Worm (Caenorhabditis elegans) whole organism, L2 larva: ENCODE measurements around the gene K06B4.4.

Source experiments
- C34F6.9 ChIP-seq: fragments of 150-350 bp; optimal IDR thresholded peaks from 2 replicates; lab custom pipeline; 2014; ENCODE audit warnings: missing biosample characterization, missing genetic modification characterization
- F13H6.1 ChIP-seq: sonication (generic microtip); optimal IDR thresholded peaks from 2 replicates; lab custom pipeline; 2016; ENCODE audit warnings: missing genetic modification characterization, missing compliant biosample characterization
- R02D3.7 ChIP-seq: fragments of 150-350 bp; optimal IDR thresholded peaks from 2 replicates; lab custom pipeline; 2014; ENCODE audit warnings: missing biosample characterization, missing genetic modification characterization
- Y55F3AM.14 ChIP-seq: fragments of 200-800 bp; sonication (Bioruptor generic); optimal IDR thresholded peaks from 2 replicates; lab custom pipeline; 2018; ENCODE audit warnings: mild to moderate bottlenecking, missing genetic modification characterization, missing compliant biosample characterization
- ZK546.5 ChIP-seq: sonication (generic microtip); optimal IDR thresholded peaks from 2 replicates; lab custom pipeline; 2017; ENCODE audit warnings: missing biosample characterization, missing genetic modification characterization
- alr-1 ChIP-seq: fragments of 150-350 bp; optimal IDR thresholded peaks from 2 replicates; lab custom pipeline; 2014; ENCODE audit warnings: missing biosample characterization, missing genetic modification characterization
- aly-2 ChIP-seq: fragments of 150-350 bp; optimal IDR thresholded peaks from 2 replicates; lab custom pipeline; 2014; ENCODE audit warnings: missing biosample characterization, missing genetic modification characterization
- ama-1 ChIP-seq: fragments of 150-350 bp; optimal IDR thresholded peaks from 2 replicates; lab custom pipeline; 2018; ENCODE audit warnings: inconsistent platforms
- blmp-1 ChIP-seq: sonication (generic microtip); optimal IDR thresholded peaks from 2 replicates; lab custom pipeline; 2017; ENCODE audit warnings: missing genetic modification characterization, mild to moderate bottlenecking, missing compliant biosample characterization, antibody characterized with exemption, moderate library complexity; ENCODE audit not compliant: insufficient read depth
- ceh-16 ChIP-seq: fragments of 150-350 bp; optimal IDR thresholded peaks from 2 replicates; lab custom pipeline; 2014; ENCODE audit warnings: missing biosample characterization, missing genetic modification characterization
- ceh-82 ChIP-seq: fragments of 150-350 bp; optimal IDR thresholded peaks from 2 replicates; lab custom pipeline; 2014; ENCODE audit warnings: missing biosample characterization, missing genetic modification characterization
- crh-2 ChIP-seq: sonication (generic microtip); optimal IDR thresholded peaks from 2 replicates; lab custom pipeline; 2017; ENCODE audit warnings: missing biosample characterization, missing genetic modification characterization
- dmd-4 ChIP-seq: sonication (generic microtip); optimal IDR thresholded peaks from 2 replicates; lab custom pipeline; 2017; ENCODE audit warnings: missing biosample characterization, missing genetic modification characterization
- egl-27 ChIP-seq: sonication (generic microtip); optimal IDR thresholded peaks from 3 replicates; lab custom pipeline; 2017; ENCODE audit warnings: missing biosample characterization, missing genetic modification reagents, missing genetic modification characterization
- elt-3 ChIP-seq: sonication (generic microtip); optimal IDR thresholded peaks from 2 replicates; lab custom pipeline; 2017; ENCODE audit warnings: missing biosample characterization, missing genetic modification characterization
- fos-1 ChIP-seq: fragments of 150-350 bp; optimal IDR thresholded peaks from 2 replicates; lab custom pipeline; 2014; ENCODE audit warnings: missing biosample characterization, missing genetic modification characterization
- lin-11 ChIP-seq: fragments of 150-350 bp; sonication (generic microtip); optimal IDR thresholded peaks from 2 replicates; lab custom pipeline; 2014; ENCODE audit warnings: missing biosample characterization, missing genetic modification characterization, inconsistent platforms, mixed read lengths
- lsy-2 ChIP-seq, 2 experiments: fragments of 150-350 bp in 1 of 2; sonication (generic microtip) in 1 of 2; optimal IDR thresholded peaks; 2 replicates each; lab custom pipeline; 2014 to 2017; ENCODE audit warnings: missing biosample characterization in 2 of 2, missing genetic modification characterization in 2 of 2
- mab-5 ChIP-seq: fragments of 150-350 bp; optimal IDR thresholded peaks from 2 replicates; lab custom pipeline; 2014; ENCODE audit warnings: missing biosample characterization, missing genetic modification characterization
- mbf-1 ChIP-seq: sonication (generic microtip); optimal IDR thresholded peaks from 2 replicates; lab custom pipeline; 2017; ENCODE audit warnings: missing biosample characterization, missing genetic modification characterization
- nhr-10 ChIP-seq: sonication (generic microtip); optimal IDR thresholded peaks from 2 replicates; lab custom pipeline; 2017; ENCODE audit warnings: missing biosample characterization, missing genetic modification characterization
- nhr-11 ChIP-seq: fragments of 150-350 bp; optimal IDR thresholded peaks from 2 replicates; lab custom pipeline; 2014; ENCODE audit warnings: missing biosample characterization, missing genetic modification characterization
- nhr-12 ChIP-seq: fragments of 150-350 bp; optimal IDR thresholded peaks from 2 replicates; lab custom pipeline; 2014; ENCODE audit warnings: missing biosample characterization, missing genetic modification characterization
- nhr-129 ChIP-seq: fragments of 150-350 bp; optimal IDR thresholded peaks from 2 replicates; lab custom pipeline; 2014; ENCODE audit warnings: missing biosample characterization, missing genetic modification characterization
- nhr-23 ChIP-seq: fragments of 150-350 bp; optimal IDR thresholded peaks from 2 replicates; lab custom pipeline; 2014; ENCODE audit warnings: missing biosample characterization, missing genetic modification reagents, missing genetic modification characterization
- nhr-25 ChIP-seq: fragments of 150-350 bp; sonication (generic microtip); optimal IDR thresholded peaks from 3 replicates; lab custom pipeline; 2014; ENCODE audit warnings: missing biosample characterization, missing genetic modification characterization
- nhr-6 ChIP-seq: fragments of 150-350 bp; optimal IDR thresholded peaks from 2 replicates; lab custom pipeline; 2014; ENCODE audit warnings: missing biosample characterization, missing genetic modification characterization
- nhr-77 ChIP-seq: fragments of 150-350 bp; optimal IDR thresholded peaks from 2 replicates; lab custom pipeline; 2014; ENCODE audit warnings: missing biosample characterization, missing genetic modification characterization
- peb-1 ChIP-seq: fragments of 150-350 bp; optimal IDR thresholded peaks from 2 replicates; lab custom pipeline; 2014; ENCODE audit warnings: missing biosample characterization, missing genetic modification characterization
- sem-4 ChIP-seq: fragments of 150-350 bp; optimal IDR thresholded peaks from 2 replicates; lab custom pipeline; 2014; ENCODE audit warnings: missing biosample characterization, missing genetic modification reagents, missing genetic modification characterization
- skn-1 ChIP-seq: sonication (generic microtip); optimal IDR thresholded peaks from 2 replicates; lab custom pipeline; 2017; ENCODE audit warnings: missing biosample characterization, missing genetic modification characterization
- sma-9 ChIP-seq, 2 experiments: fragments of 150-350 bp in 1 of 2; sonication (generic microtip) in 1 of 2; optimal IDR thresholded peaks; 2 replicates each; lab custom pipeline; 2014 to 2016; ENCODE audit warnings: missing genetic modification characterization in 2 of 2, mild to moderate bottlenecking in 1 of 2, missing biosample characterization in 1 of 2, missing compliant biosample characterization in 1 of 2, missing genetic modification reagents in 1 of 2, moderate library complexity in 1 of 2
- snpc-4 ChIP-seq: fragments of 150-350 bp; optimal IDR thresholded peaks from 2 replicates; lab custom pipeline; 2014; ENCODE audit warnings: missing biosample characterization, missing genetic modification characterization
- unc-39 ChIP-seq: fragments of 150-350 bp; optimal IDR thresholded peaks from 2 replicates; lab custom pipeline; 2014; ENCODE audit warnings: missing biosample characterization, missing genetic modification characterization
- unc-55 ChIP-seq: fragments of 150-350 bp; sonication (generic microtip); optimal IDR thresholded peaks from 3 replicates; lab custom pipeline; 2014; ENCODE audit warnings: missing biosample characterization, missing genetic modification reagents, missing genetic modification characterization
- unc-62 ChIP-seq: fragments of 150-350 bp; optimal IDR thresholded peaks from 2 replicates; lab custom pipeline; 2014; ENCODE audit warnings: missing biosample characterization, missing genetic modification reagents, missing genetic modification characterization
- zag-1 ChIP-seq: fragments of 150-350 bp; optimal IDR thresholded peaks from 2 replicates; lab custom pipeline; 2014; ENCODE audit warnings: missing biosample characterization, missing genetic modification characterization
- ztf-1 ChIP-seq: fragments of 200-800 bp; sonication (Bioruptor generic); conservative IDR thresholded peaks from 2 replicates; pipeline ENCODE4 v1.3.6; 2022; ENCODE audit warnings: missing genetic modification characterization, missing compliant biosample characterization
- ztf-11 ChIP-seq: sonication (generic microtip); optimal IDR thresholded peaks from 2 replicates; lab custom pipeline; 2017; ENCODE audit warnings: missing biosample characterization, missing genetic modification characterization
- ztf-4 ChIP-seq: fragments of 150-350 bp; optimal IDR thresholded peaks from 2 replicates; lab custom pipeline; 2014; ENCODE audit warnings: missing biosample characterization, missing genetic modification characterization

Gene K06B4.4

ce11 chrV:15699799-15700198, 30.8 kb downstream of the K06B4.4 start, which contains the start of gene nhr-199:
Gene nhr-199 (minus strand): TSS chrV:15699899.
- TF ChIP-seq ztf-4 (tag; lab: Kevin White, UChicago) (no peak), ztf-1 (GFP tag; lab: Robert Waterston, UW) (no peak), nhr-12 (tag; lab: Kevin White, UChicago) (no peak), peb-1 (no peak), elt-3 (no peak), sem-4 (tag; lab: Kevin White, UChicago) (no peak), sma-9 (GFP tag; optimal IDR thresholded peaks at IDR 0.05; lab: Kevin White, UChicago) (no peak), sma-9 (tag; optimal IDR thresholded peaks at IDR 0.05; lab: Kevin White, UChicago) (no peak), Y55F3AM.14 (GFP tag; lab: Kevin White, UChicago) (no peak), lin-11 (tag; lab: Kevin White, UChicago) (no peak), nhr-25 (tag; lab: Kevin White, UChicago) (no peak), F13H6.1 (no peak), nhr-129 (no peak), R02D3.7 (no peak), dmd-4 (tag; lab: Kevin White, UChicago) (no peak), alr-1 (no peak), fos-1 (tag; lab: Kevin White, UChicago) (no peak), crh-2 (tag; lab: Kevin White, UChicago) (no peak), ZK546.5 (no peak), ceh-82 (tag; lab: Kevin White, UChicago) (no peak), blmp-1 (tag; lab: Kevin White, UChicago) (no peak)

- no peak for TF ChIP-seq snpc-4 (tag; lab: Kevin White, UChicago)
- TF ChIP-seq skn-1 (tag; lab: Kevin White, UChicago) = no peak
- TF ChIP-seq unc-39 (tag; lab: Kevin White, UChicago) = no peak
- TF ChIP-seq F13H6.1 = no peak
- no peak for TF ChIP-seq egl-27 (tag; lab: Kevin White, UChicago)
- TF ChIP-seq Y55F3AM.14 (GFP tag; lab: Kevin White, UChicago) = no peak
- no peak for TF ChIP-seq unc-55
- TF ChIP-seq nhr-10 (tag; lab: Kevin White, UChicago) = no peak
- no peak for TF ChIP-seq nhr-77 (tag; lab: Kevin White, UChicago)
- TF ChIP-seq nhr-23 (tag; lab: Kevin White, UChicago) = no peak
- no peak for TF ChIP-seq mab-5 (tag; lab: Kevin White, UChicago)
- TF ChIP-seq zag-1 (tag; lab: Kevin White, UChicago) = no peak
- TF ChIP-seq ztf-4 (tag; lab: Kevin White, UChicago) = no peak
Measured at ce11 chrV:15702263-15702662, 33.3 kb downstream of the K06B4.4 start, which contains the start of gene nhr-53. Gene nhr-53 (minus strand): TSS chrV:15702363.

ce11 chrV:15704745-15705144, 35.8 kb downstream of the K06B4.4 start, which contains the start of gene twk-34:
Gene twk-34 (plus strand): TSS chrV:15704960.
- TF ChIP-seq lsy-2 (tag; optimal IDR thresholded peaks at IDR 0.05; lab: Kevin White, UChicago) (no peak), aly-2 (tag; lab: Kevin White, UChicago) (no peak), nhr-6 (tag; lab: Kevin White, UChicago) (no peak), fos-1 (tag; lab: Kevin White, UChicago) (no peak), nhr-11 (tag; lab: Kevin White, UChicago) (no peak), zag-1 (tag; lab: Kevin White, UChicago) (no peak), unc-55 (no peak), mbf-1 (no peak), C34F6.9 (tag; lab: Kevin White, UChicago) (no peak), skn-1 (tag; lab: Kevin White, UChicago) (no peak), elt-3 (no peak), sma-9 (GFP tag; optimal IDR thresholded peaks at IDR 0.05; lab: Kevin White, UChicago) (no peak), sma-9 (tag; optimal IDR thresholded peaks at IDR 0.05; lab: Kevin White, UChicago) (no peak), ztf-11 (tag; lab: Kevin White, UChicago) (no peak), nhr-23 (tag; lab: Kevin White, UChicago) (no peak), ama-1 (no peak), unc-62 (GFP tag; lab: Kevin White, UChicago) (no peak), ceh-16 (tag; lab: Kevin White, UChicago) (no peak), nhr-10 (tag; lab: Kevin White, UChicago) (no peak)
